Worm (Caenorhabditis elegans) whole organism, L1 larva: ENCODE data around the gene W09D10.5.

Source experiments
- F16B12.6 ChIP-seq: fragments of 150-350 bp; optimal IDR thresholded peaks from 2 replicates; lab custom pipeline; 2014; ENCODE audit warnings: missing biosample characterization, missing genetic modification characterization
- aha-1 ChIP-seq: fragments of 150-350 bp; optimal IDR thresholded peaks from 2 replicates; lab custom pipeline; 2014; ENCODE audit warnings: missing biosample characterization, missing genetic modification characterization
- aly-2 ChIP-seq: fragments of 150-350 bp; optimal IDR thresholded peaks from 2 replicates; lab custom pipeline; 2014; ENCODE audit warnings: missing biosample characterization, missing genetic modification characterization
- ama-1 ChIP-seq: fragments of 150-350 bp; optimal IDR thresholded peaks from 2 replicates; lab custom pipeline; 2014
- blmp-1 ChIP-seq: fragments of 150-350 bp; optimal IDR thresholded peaks from 2 replicates; lab custom pipeline; 2014; ENCODE audit warnings: missing biosample characterization, missing genetic modification characterization
- ceh-82 ChIP-seq, 3 experiments: fragments of 150-350 bp in 1 of 3; sonication (generic microtip) in 2 of 3; optimal IDR thresholded peaks; 2 replicates each; lab custom pipeline; 2014 to 2017; ENCODE audit warnings: missing biosample characterization in 3 of 3, missing genetic modification characterization in 3 of 3
- ceh-90 ChIP-seq: sonication (generic microtip); optimal IDR thresholded peaks from 2 replicates; lab custom pipeline; 2016; ENCODE audit warnings: missing genetic modification characterization, missing compliant biosample characterization
- dpl-1 ChIP-seq, 3 experiments: fragments of 150-350 bp in 2 of 3; sonication (generic microtip) in 1 of 3; optimal IDR thresholded peaks; 2 replicates each; lab custom pipeline; 2014 to 2017; ENCODE audit warnings: missing biosample characterization in 3 of 3, missing genetic modification characterization in 3 of 3, missing genetic modification reagents in 3 of 3
- dsc-1 ChIP-seq: sonication (generic microtip); optimal IDR thresholded peaks from 2 replicates; lab custom pipeline; 2016; ENCODE audit warnings: mild to moderate bottlenecking, missing genetic modification characterization, missing compliant biosample characterization
- efl-1 ChIP-seq, 4 experiments: fragments of 150-350 bp; optimal IDR thresholded peaks in 3 of 4; peaks in 1 of 4; 1 replicate in 1 of 4; 2 replicates in 3 of 4; lab custom pipeline; 2014; ENCODE audit warnings: missing biosample characterization in 2 of 4, missing genetic modification characterization in 2 of 4, missing genetic modification reagents in 2 of 4
- egl-13 ChIP-seq: sonication (generic microtip); optimal IDR thresholded peaks from 2 replicates; lab custom pipeline; 2016; ENCODE audit warnings: missing genotype, missing genetic modification reagents, missing genetic modification characterization, missing compliant biosample characterization
- ets-5 ChIP-seq: fragments of 200-800 bp; sonication (Bioruptor generic); IDR thresholded peaks from 2 replicates; pipeline ENCODE4 v1.3.6; 2022; ENCODE audit warnings: missing genetic modification characterization, missing compliant biosample characterization
- fkh-4 ChIP-seq: sonication (generic microtip); optimal IDR thresholded peaks from 2 replicates; lab custom pipeline; 2016; ENCODE audit warnings: missing compliant biosample characterization, missing genetic modification characterization, borderline replicate concordance
- fkh-8 ChIP-seq: sonication (generic microtip); optimal IDR thresholded peaks from 2 replicates; lab custom pipeline; 2016; ENCODE audit warnings: mild to moderate bottlenecking, missing genetic modification characterization, missing compliant biosample characterization
- fos-1 ChIP-seq: fragments of 150-350 bp; optimal IDR thresholded peaks from 2 replicates; lab custom pipeline; 2014; ENCODE audit warnings: missing biosample characterization, missing genetic modification characterization
- grh-1 ChIP-seq: fragments of 200-800 bp; sonication (Bioruptor generic); IDR thresholded peaks from 2 replicates; pipeline ENCODE4 v1.3.6; 2022; ENCODE audit warnings: missing genetic modification reagents, missing genetic modification characterization, missing compliant biosample characterization
- hlh-17 ChIP-seq: fragments of 200-800 bp; sonication (Bioruptor generic); optimal IDR thresholded peaks from 2 replicates; lab custom pipeline; 2018; ENCODE audit warnings: missing genetic modification characterization, mild to moderate bottlenecking, missing compliant biosample characterization, moderate library complexity, borderline replicate concordance
- hlh-4 ChIP-seq: sonication (generic microtip); optimal IDR thresholded peaks from 2 replicates; lab custom pipeline; 2016; ENCODE audit warnings: mild to moderate bottlenecking, missing genetic modification characterization, missing compliant biosample characterization
- hpl-2 ChIP-seq: fragments of 150-350 bp; optimal IDR thresholded peaks from 2 replicates; lab custom pipeline; 2014; ENCODE audit warnings: missing biosample characterization, missing genetic modification reagents, missing genetic modification characterization
- jun-1 ChIP-seq: fragments of 150-350 bp; optimal IDR thresholded peaks from 2 replicates; lab custom pipeline; 2014; ENCODE audit warnings: missing biosample characterization, missing genetic modification reagents, missing genetic modification characterization
- lin-13 ChIP-seq: fragments of 150-350 bp; optimal IDR thresholded peaks from 2 replicates; lab custom pipeline; 2014; ENCODE audit warnings: missing biosample characterization, missing genetic modification reagents, missing genetic modification characterization
- lin-35 ChIP-seq, 2 experiments: fragments of 150-350 bp; optimal IDR thresholded peaks; 2 replicates each; lab custom pipeline; 2014; ENCODE audit warnings: missing biosample characterization in 2 of 2, missing genetic modification characterization in 2 of 2, missing genetic modification reagents in 2 of 2
- lin-39 ChIP-seq: fragments of 150-350 bp; optimal IDR thresholded peaks from 2 replicates; lab custom pipeline; 2014; ENCODE audit warnings: missing biosample characterization, missing genetic modification reagents, missing genetic modification characterization
- lsy-2 ChIP-seq, 2 experiments: fragments of 150-350 bp; optimal IDR thresholded peaks; 2 replicates each; lab custom pipeline; 2014; ENCODE audit warnings: missing biosample characterization in 2 of 2, missing genetic modification characterization in 2 of 2
- mdl-1 ChIP-seq, 2 experiments: fragments of 150-350 bp; optimal IDR thresholded peaks; 2 replicates each; lab custom pipeline; 2014 to 2017; ENCODE audit warnings: missing biosample characterization in 2 of 2, missing genetic modification characterization in 2 of 2, inconsistent platforms in 1 of 2
- nhr-20 ChIP-seq: sonication (generic microtip); optimal IDR thresholded peaks from 2 replicates; lab custom pipeline; 2016; ENCODE audit warnings: mild to moderate bottlenecking, missing genetic modification characterization, missing compliant biosample characterization
- nhr-237 ChIP-seq: fragments of 150-350 bp; optimal IDR thresholded peaks from 2 replicates; lab custom pipeline; 2014; ENCODE audit warnings: missing biosample characterization, missing genetic modification characterization
- nhr-28 ChIP-seq: fragments of 150-350 bp; optimal IDR thresholded peaks from 2 replicates; lab custom pipeline; 2014; ENCODE audit warnings: missing biosample characterization, missing genetic modification characterization
- nhr-47 ChIP-seq: sonication (generic microtip); optimal IDR thresholded peaks from 2 replicates; lab custom pipeline; 2016; ENCODE audit warnings: mild to moderate bottlenecking, missing genetic modification characterization, moderate library complexity, missing compliant biosample characterization
- nhr-71 ChIP-seq: sonication (generic microtip); optimal IDR thresholded peaks from 2 replicates; lab custom pipeline; 2016; ENCODE audit warnings: mild to moderate bottlenecking, missing genetic modification characterization, moderate library complexity, missing compliant biosample characterization
- nhr-76 ChIP-seq: sonication (generic microtip); optimal IDR thresholded peaks from 2 replicates; lab custom pipeline; 2017; ENCODE audit warnings: missing biosample characterization, missing genetic modification characterization
- nhr-77 ChIP-seq: fragments of 150-350 bp; optimal IDR thresholded peaks from 2 replicates; lab custom pipeline; 2014; ENCODE audit warnings: missing biosample characterization, missing genetic modification characterization
- nhr-84 ChIP-seq: sonication (generic microtip); optimal IDR thresholded peaks from 2 replicates; lab custom pipeline; 2017; ENCODE audit warnings: missing biosample characterization, missing genetic modification characterization
- nhr-85 ChIP-seq: sonication (generic microtip); peaks from one replicate; lab custom pipeline; 2016; ENCODE audit warnings: missing genetic modification characterization, inconsistent platforms, missing compliant biosample characterization
- pag-3 ChIP-seq: sonication (generic microtip); optimal IDR thresholded peaks from 2 replicates; lab custom pipeline; 2017; ENCODE audit warnings: missing genetic modification characterization, mild to moderate bottlenecking, missing compliant biosample characterization, antibody characterized with exemption, borderline replicate concordance; ENCODE audit not compliant: insufficient read depth
- pax-3 ChIP-seq: fragments of 200-800 bp; sonication (Bioruptor generic); optimal IDR thresholded peaks from 2 replicates; lab custom pipeline; 2018; ENCODE audit warnings: mild to moderate bottlenecking, missing genetic modification characterization, moderate library complexity, missing compliant biosample characterization
- rnt-1 ChIP-seq: sonication (generic microtip); optimal IDR thresholded peaks from 2 replicates; lab custom pipeline; 2016; ENCODE audit warnings: mild to moderate bottlenecking, missing genetic modification characterization, moderate library complexity, missing compliant biosample characterization
- skn-1 ChIP-seq: fragments of 150-350 bp; optimal IDR thresholded peaks from 2 replicates; lab custom pipeline; 2014; ENCODE audit warnings: missing biosample characterization, missing genetic modification characterization
- snpc-4 ChIP-seq: fragments of 150-350 bp; optimal IDR thresholded peaks from 2 replicates; lab custom pipeline; 2014; ENCODE audit warnings: missing biosample characterization, missing genetic modification characterization
- snu-23 ChIP-seq: sonication (generic microtip); optimal IDR thresholded peaks from 2 replicates; lab custom pipeline; 2016; ENCODE audit warnings: missing genetic modification characterization, missing compliant biosample characterization
- swsn-7 ChIP-seq: sonication (generic microtip); optimal IDR thresholded peaks from 2 replicates; lab custom pipeline; 2016; ENCODE audit warnings: missing genetic modification characterization, missing compliant biosample characterization
- tbx-2 ChIP-seq: sonication (generic microtip); optimal IDR thresholded peaks from 2 replicates; lab custom pipeline; 2016; ENCODE audit warnings: missing genetic modification characterization, missing compliant biosample characterization
- tlp-1 ChIP-seq: fragments of 150-350 bp; optimal IDR thresholded peaks from 2 replicates; lab custom pipeline; 2014; ENCODE audit warnings: missing biosample characterization, missing genetic modification characterization
- unc-30 ChIP-seq: sonication (generic microtip); optimal IDR thresholded peaks from 2 replicates; lab custom pipeline; 2017; ENCODE audit warnings: missing biosample characterization, missing genetic modification characterization
- unc-62 ChIP-seq: fragments of 150-350 bp; optimal IDR thresholded peaks from 2 replicates; lab custom pipeline; 2014; ENCODE audit warnings: missing biosample characterization, missing genetic modification reagents, missing genetic modification characterization
- unc-98 ChIP-seq: fragments of 200-800 bp; sonication (Bioruptor generic); IDR thresholded peaks from 2 replicates; pipeline ENCODE4 v1.3.6; 2022; ENCODE audit warnings: missing genetic modification characterization, missing compliant biosample characterization
- ztf-11 ChIP-seq, 2 experiments: sonication (generic microtip); optimal IDR thresholded peaks; 2 replicates each; lab custom pipeline; 2016 to 2017; ENCODE audit warnings: missing genetic modification characterization in 2 of 2, missing biosample characterization in 1 of 2, missing compliant biosample characterization in 1 of 2

The W09D10.5 gene

DNA sequence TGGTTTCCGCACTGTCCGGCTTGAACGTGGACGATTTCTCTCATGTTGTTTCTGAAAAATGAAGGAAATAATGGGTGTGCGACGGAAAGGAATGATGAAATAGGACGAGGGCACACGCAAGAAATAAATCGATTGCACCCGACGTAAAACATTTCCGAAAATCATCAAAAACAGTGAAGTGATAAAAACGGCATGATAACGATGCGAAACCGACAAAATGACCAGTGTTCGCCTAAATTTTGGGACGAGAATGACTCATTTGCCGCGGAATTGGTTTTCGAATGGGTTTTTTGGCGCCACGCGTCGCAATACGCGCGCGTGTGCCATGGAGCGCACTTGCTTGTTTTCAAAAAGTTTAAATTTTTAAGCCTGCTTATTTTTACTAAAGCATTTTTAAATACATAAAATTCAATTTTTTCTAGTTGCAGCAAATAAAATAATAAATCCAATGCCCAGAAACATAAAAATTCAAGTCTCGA is 31.1 kb upstream of the W09D10.5 start, which contains the start of the genes tbb-1 and rib-2 (continued):
- TF ChIP-seq ztf-11 (tag; optimal IDR thresholded peaks at IDR 0.05; lab: Kevin White, UChicago) (no peak), swsn-7 (tag; lab: Kevin White, UChicago) (peak; percentile 21), fkh-8 (tag; lab: Kevin White, UChicago) (peak; percentile 49), snu-23 (GFP tag; lab: Kevin White, UChicago) (peak; percentile 76), aly-2 (tag; lab: Kevin White, UChicago) (no peak), aha-1 (no peak), F16B12.6 (tag; lab: Kevin White, UChicago) (peak; percentile 72), lin-13 (GFP tag; lab: Kevin White, UChicago) (peak; percentile 52), fkh-4 (tag; lab: Kevin White, UChicago) (no peak), jun-1 (tag; lab: Kevin White, UChicago) (peak; percentile 72), blmp-1 (tag; lab: Kevin White, UChicago) (peak; percentile 61), tbx-2 (tag; lab: Kevin White, UChicago) (peak; percentile 48), dpl-1 (GFP tag; optimal IDR thresholded peaks at IDR 0.05; lab: Kevin White, UChicago) (peak; percentile 85 to 91 (median 86)), tlp-1 (tag; lab: Kevin White, UChicago) (no peak), dsc-1 (tag; lab: Kevin White, UChicago) (no peak), nhr-85 (tag; lab: Kevin White, UChicago) (peak; percentile 79), nhr-76 (tag; lab: Kevin White, UChicago) (no peak), nhr-71 (tag; lab: Kevin White, UChicago) (peak; percentile 73)
- TF ChIP-seq, all 84 proteins: peak for 35

ce11 chrIII:10740518-10740917 is 29.2 kb upstream of the W09D10.5 start, which contains the start of gene K01G5.8:
K01G5.8 (minus strand) TSS chrIII:10740772.
- TF ChIP-seq efl-1 (optimal IDR thresholded peaks at IDR 0.05; lab: Kevin White, UChicago) (no peak), efl-1 (GFP tag; optimal IDR thresholded peaks at IDR 0.05 in 1 of 2; lab: Kevin White, UChicago) (peak in 1 of 2 experiments; percentile 72), rnt-1 (tag; lab: Kevin White, UChicago) (no peak)

DNA sequence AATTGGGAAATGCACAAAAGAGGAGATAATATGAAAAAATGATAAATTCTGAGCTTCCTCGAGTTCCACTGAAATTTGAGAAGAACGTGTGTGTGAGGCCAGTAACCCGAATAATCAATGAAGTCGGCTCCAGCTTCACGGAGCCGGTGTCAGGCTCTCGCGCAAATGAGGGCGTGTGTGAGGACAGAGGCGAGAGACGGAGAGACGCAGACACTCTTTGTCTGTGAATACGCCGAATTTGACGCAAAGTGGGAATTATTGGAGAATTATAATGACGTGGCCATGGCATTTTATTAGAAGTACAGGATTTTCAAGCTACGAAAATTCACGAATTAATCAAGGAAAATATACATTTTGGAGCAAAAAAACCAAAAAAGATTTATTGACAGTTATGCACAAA is 28.6 kb upstream of the W09D10.5 start:
- no peak for TF ChIP-seq hlh-17 (GFP tag; lab: Kevin White, UChicago)
- no peak for TF ChIP-seq nhr-84 (tag; lab: Kevin White, UChicago)
- peak; percentile 53 for TF ChIP-seq swsn-7 (tag; lab: Kevin White, UChicago)
- peak; percentile 65 for TF ChIP-seq nhr-71 (tag; lab: Kevin White, UChicago)
- peak; percentile 71 for TF ChIP-seq fkh-8 (tag; lab: Kevin White, UChicago)
- TF ChIP-seq mdl-1 (tag; optimal IDR thresholded peaks at IDR 0.05; lab: Kevin White, UChicago): peak in 1 of 2 experiments; percentile 24
- no peak for TF ChIP-seq unc-62 (GFP tag; lab: Kevin White, UChicago)
- TF ChIP-seq ets-5 (GFP tag; lab: Robert Waterston, UW): no peak
- no peak for TF ChIP-seq nhr-237 (tag; lab: Kevin White, UChicago)
- no peak for TF ChIP-seq lin-39 (tag; lab: Kevin White, UChicago)
- peak; percentile 4 for TF ChIP-seq jun-1 (tag; lab: Kevin White, UChicago)
- TF ChIP-seq unc-30 (tag; lab: Kevin White, UChicago): no peak
- peak; percentile 39 for TF ChIP-seq ama-1 (lab: Kevin White, UChicago)
- no peak for TF ChIP-seq unc-98 (GFP tag; lab: Robert Waterston, UW)
- TF ChIP-seq F16B12.6 (tag; lab: Kevin White, UChicago): peak; percentile 88
- no peak for TF ChIP-seq grh-1 (GFP tag; lab: Robert Waterston, UW)
- TF ChIP-seq lin-35 (GFP tag; optimal IDR thresholded peaks at IDR 0.05; lab: Kevin White, UChicago): peak; percentile 64 to 68
- TF ChIP-seq nhr-20 (tag; lab: Kevin White, UChicago): peak; percentile 47
- no peak for TF ChIP-seq nhr-28 (tag; lab: Kevin White, UChicago)
- no peak for TF ChIP-seq ceh-90 (tag; lab: Kevin White, UChicago)
- peak; percentile 8 for TF ChIP-seq skn-1 (tag; lab: Kevin White, UChicago)
- TF ChIP-seq nhr-77 (tag; lab: Kevin White, UChicago): no peak
- TF ChIP-seq hpl-2 (GFP tag; lab: Kevin White, UChicago): no peak
- TF ChIP-seq hlh-4 (tag; lab: Kevin White, UChicago): no peak
- peak; percentile 33 for TF ChIP-seq egl-13
- TF ChIP-seq pax-3 (tag; lab: Kevin White, UChicago): peak; percentile 5
- peak in 2 of 3 experiments; percentile 21 to 60 for TF ChIP-seq ceh-82 (tag; optimal IDR thresholded peaks at IDR 0.05; lab: Kevin White, UChicago)
- peak; percentile 21 to 70 for TF ChIP-seq lsy-2 (tag; optimal IDR thresholded peaks at IDR 0.05; lab: Kevin White, UChicago)
- no peak for TF ChIP-seq snpc-4
- TF ChIP-seq nhr-47 (tag; lab: Kevin White, UChicago): peak; percentile 71
- TF ChIP-seq fos-1: peak; percentile 49
- TF ChIP-seq rnt-1 (tag; lab: Kevin White, UChicago): peak; percentile 55
- TF ChIP-seq snu-23 (GFP tag; lab: Kevin White, UChicago): peak; percentile 71
- no peak for TF ChIP-seq pag-3 (tag; lab: Kevin White, UChicago)
